Worm (Caenorhabditis elegans) whole organism, late embryonic: ENCODE data around the gene C28G1.2.

ENCODE experiments used
- ceh-9 ChIP-seq: sonication (generic microtip); optimal IDR thresholded peaks from 2 replicates; lab custom pipeline; 2016; ENCODE audit warnings: mild to moderate bottlenecking, missing genetic modification characterization, inconsistent platforms, missing compliant biosample characterization
- hlh-13 ChIP-seq: fragments of 200-800 bp; sonication (Bioruptor generic); optimal IDR thresholded peaks from 2 replicates; lab custom pipeline; 2018; ENCODE audit warnings: mild to moderate bottlenecking, missing genetic modification characterization, missing compliant biosample characterization
- rnt-1 ChIP-seq: sonication (generic microtip); optimal IDR thresholded peaks from 2 replicates; lab custom pipeline; 2016; ENCODE audit warnings: missing genetic modification characterization, missing compliant biosample characterization

DNA sequence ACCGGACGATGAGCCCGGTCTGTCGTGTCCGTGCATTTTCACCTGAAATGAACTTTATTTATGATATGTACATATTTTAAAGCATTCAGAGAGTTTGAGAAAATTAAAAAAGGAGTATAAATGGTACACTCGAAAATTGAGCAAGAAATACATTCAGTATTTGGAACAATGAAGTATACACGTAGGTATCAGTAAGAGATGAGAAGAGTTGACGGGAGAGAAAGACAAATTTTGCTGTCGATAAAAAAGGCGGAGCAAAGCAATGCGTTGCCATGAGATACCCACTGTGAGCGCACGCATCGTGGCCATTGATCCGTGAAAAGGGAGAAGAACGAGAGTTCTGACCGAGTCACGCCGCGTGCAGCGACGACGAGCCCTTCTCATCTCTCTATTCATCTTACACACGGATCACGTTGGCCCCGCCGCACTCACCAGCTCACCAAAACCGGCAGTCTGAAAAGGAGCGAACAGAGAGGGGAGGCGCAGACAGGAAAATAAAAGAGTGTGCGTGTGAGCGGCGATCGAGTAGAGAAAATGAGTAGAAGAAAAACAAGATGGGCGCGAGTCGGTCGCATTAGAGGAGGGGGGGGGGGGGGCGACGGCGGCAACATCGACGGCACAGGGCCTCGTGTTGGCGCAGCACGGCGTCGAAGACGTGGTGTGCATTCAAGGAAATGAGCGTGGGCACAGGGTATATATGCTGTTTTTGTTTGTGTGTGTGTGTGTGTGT lies 29.6 kb upstream of the C28G1.2 start, which contains the start of gene R04E5.8:
- TF ChIP-seq hlh-13 (GFP tag; lab: Kevin White, UChicago) (no peak), ceh-9 (no peak), rnt-1 (no peak)
